Fruit fly (Drosophila melanogaster) whole organism, embryonic: ENCODE data around the gene Awh.
A peak's percentile ranks its signal among the peaks of the same experiment; 100 is the strongest.

Experiments used
- Atf3 ChIP-seq: fragments of 200-800 bp; sonication (Bioruptor generic); optimal IDR thresholded peaks from 3 replicates; lab custom pipeline; 2016; ENCODE audit warnings: missing biosample characterization, missing genetic modification characterization
- Atf6 ChIP-seq: fragments of 200-800 bp; sonication (Bioruptor generic); IDR thresholded peaks from 2 replicates; pipeline ENCODE4 v1.3.6; 2022; ENCODE audit warnings: missing biosample characterization, missing genetic modification characterization
- BEAF-32 ChIP-seq: fragments of 200-800 bp; sonication (Bioruptor generic); optimal IDR thresholded peaks from 3 replicates; lab custom pipeline; 2017; ENCODE audit warnings: missing biosample characterization, missing genetic modification characterization, mild to moderate bottlenecking, moderate library complexity, missing genetic modification reagents
- CG10267 ChIP-seq: fragments of 200-800 bp; sonication (Bioruptor generic); optimal IDR thresholded peaks from 2 replicates; lab custom pipeline; 2018; ENCODE audit warnings: missing biosample characterization, mild to moderate bottlenecking, missing genetic modification characterization, moderate library complexity
- CG11247 ChIP-seq: fragments of 200-800 bp; sonication (Bioruptor generic); IDR thresholded peaks from 2 replicates; pipeline ENCODE4 v1.3.6; 2022; ENCODE audit warnings: missing biosample characterization, missing genetic modification characterization
- CG12155 ChIP-seq: fragments of 200-800 bp; sonication (Bioruptor generic); optimal IDR thresholded peaks from 3 replicates; lab custom pipeline; 2016; ENCODE audit warnings: missing biosample characterization, missing genetic modification characterization
- CG12659 ChIP-seq: fragments of 200-800 bp; sonication (Bioruptor generic); optimal IDR thresholded peaks from 3 replicates; lab custom pipeline; 2017; ENCODE audit warnings: mild to moderate bottlenecking, missing biosample characterization, missing genetic modification reagents, missing genetic modification characterization
- CG13287 ChIP-seq: fragments of 200-800 bp; sonication (Bioruptor generic); IDR thresholded peaks from 2 replicates; pipeline ENCODE4 v1.3.6; 2022; ENCODE audit warnings: missing biosample characterization, missing genetic modification characterization; ENCODE audit not compliant: partially characterized antibody
- CG14710 ChIP-seq: fragments of 200-800 bp; sonication (Bioruptor generic); optimal IDR thresholded peaks from 3 replicates; lab custom pipeline; 2019; ENCODE audit warnings: missing biosample characterization, mild to moderate bottlenecking, missing genetic modification characterization, moderate library complexity
- CG14965 ChIP-seq: fragments of 200-800 bp; sonication (Bioruptor generic); optimal IDR thresholded peaks from 2 replicates; lab custom pipeline; 2016; ENCODE audit warnings: missing biosample characterization, missing genetic modification characterization, borderline replicate concordance
- CG15073 ChIP-seq: fragments of 200-800 bp; sonication (Bioruptor generic); optimal IDR thresholded peaks from 2 replicates; lab custom pipeline; 2016; ENCODE audit warnings: missing biosample characterization, missing genetic modification characterization
- CG17829 ChIP-seq: fragments of 200-800 bp; optimal IDR thresholded peaks from 2 replicates; lab custom pipeline; 2019; ENCODE audit warnings: missing biosample characterization, mild to moderate bottlenecking, missing genetic modification characterization, moderate library complexity
- CG18262 ChIP-seq: fragments of 200-800 bp; optimal IDR thresholded peaks from 3 replicates; lab custom pipeline; 2019; ENCODE audit warnings: missing biosample characterization, mild to moderate bottlenecking, missing genetic modification characterization, moderate library complexity
- CG18619 ChIP-seq: fragments of 200-800 bp; sonication (Bioruptor generic); optimal IDR thresholded peaks from 3 replicates; lab custom pipeline; 2017; ENCODE audit warnings: missing biosample characterization, mild to moderate bottlenecking, missing genetic modification characterization
- CG2202 ChIP-seq: fragments of 200-800 bp; sonication (Bioruptor generic); optimal IDR thresholded peaks from 2 replicates; lab custom pipeline; 2018; ENCODE audit warnings: missing biosample characterization, mild to moderate bottlenecking, missing genetic modification characterization
- CG2678 ChIP-seq: fragments of 200-800 bp; sonication (Bioruptor generic); optimal IDR thresholded peaks from 3 replicates; lab custom pipeline; 2019; ENCODE audit warnings: missing biosample characterization, mild to moderate bottlenecking, missing genetic modification characterization, moderate library complexity
- CG2875 ChIP-seq: fragments of 200-800 bp; sonication (Bioruptor generic); optimal IDR thresholded peaks from 2 replicates; lab custom pipeline; 2017; ENCODE audit warnings: missing biosample characterization, mild to moderate bottlenecking, missing genetic modification characterization, missing genetic modification reagents
- CG31365 ChIP-seq: fragments of 200-800 bp; sonication (Bioruptor generic); optimal IDR thresholded peaks from 2 replicates; lab custom pipeline; 2018; ENCODE audit warnings: missing biosample characterization, mild to moderate bottlenecking, missing genetic modification characterization
- CG6765 ChIP-seq: fragments of 200-800 bp; sonication (Bioruptor generic); optimal IDR thresholded peaks from 3 replicates; lab custom pipeline; 2017; ENCODE audit warnings: missing biosample characterization, mild to moderate bottlenecking, missing genetic modification characterization
- CG7372 ChIP-seq: fragments of 200-800 bp; sonication (Bioruptor generic); IDR thresholded peaks from 2 replicates; pipeline ENCODE4 v1.3.6; 2022; ENCODE audit warnings: missing biosample characterization, missing genetic modification characterization
- CG7556 ChIP-seq: fragments of 200-800 bp; sonication (Bioruptor generic); optimal IDR thresholded peaks from 2 replicates; lab custom pipeline; 2017; ENCODE audit warnings: missing biosample characterization, mild to moderate bottlenecking, missing genetic modification characterization
- CG8290 ChIP-seq, 3 experiments: fragments of 200-800 bp; sonication (Bioruptor generic); optimal IDR thresholded peaks; 2 replicates each; lab custom pipeline; 2016 to 2019; ENCODE audit warnings: missing biosample characterization in 3 of 3, missing genetic modification characterization in 3 of 3, mild to moderate bottlenecking in 2 of 3, moderate library complexity in 1 of 3
- CG9437 ChIP-seq: fragments of 200-800 bp; sonication (Bioruptor generic); optimal IDR thresholded peaks from 2 replicates; lab custom pipeline; 2018; ENCODE audit warnings: missing biosample characterization, mild to moderate bottlenecking, missing genetic modification characterization
- CG9817 ChIP-seq: fragments of 200-800 bp; sonication (Bioruptor generic); optimal IDR thresholded peaks from 2 replicates; lab custom pipeline; 2018; ENCODE audit warnings: missing biosample characterization, mild to moderate bottlenecking, missing genetic modification characterization, moderate library complexity
- Dll ChIP-seq: fragments of 200-800 bp; sonication (Bioruptor generic); IDR thresholded peaks from 4 replicates; pipeline ENCODE4 v1.3.6; 2022; ENCODE audit warnings: missing biosample characterization, missing genetic modification characterization; ENCODE audit not compliant: partially characterized antibody
- Fer3 ChIP-seq: fragments of 200-800 bp; sonication (Bioruptor generic); optimal IDR thresholded peaks from 2 replicates; lab custom pipeline; 2018; ENCODE audit warnings: missing biosample characterization, mild to moderate bottlenecking, missing genetic modification characterization, moderate library complexity
- HLH3B ChIP-seq: fragments of 200-800 bp; sonication (Bioruptor generic); IDR thresholded peaks from 2 replicates; pipeline ENCODE4 v1.3.6; 2022; ENCODE audit warnings: missing biosample characterization, missing genetic modification characterization
- Hand ChIP-seq: fragments of 200-800 bp; sonication (Bioruptor generic); optimal IDR thresholded peaks from 2 replicates; lab custom pipeline; 2017; ENCODE audit warnings: mild to moderate bottlenecking, missing biosample characterization, missing genetic modification reagents, missing genetic modification characterization
- Hr78 ChIP-seq, 2 experiments: fragments of 200-800 bp in 1 of 2; fragments of >200 bp in 1 of 2; sonication (Bioruptor generic) in 1 of 2; optimal IDR thresholded peaks; 2 replicates each; lab custom pipeline; 2017 to 2019; ENCODE audit warnings: missing biosample characterization in 2 of 2, missing genetic modification characterization in 2 of 2, mild to moderate bottlenecking in 1 of 2, moderate library complexity in 1 of 2
- Max ChIP-seq: fragments of 200-800 bp; sonication (Bioruptor generic); optimal IDR thresholded peaks from 2 replicates; lab custom pipeline; 2016; ENCODE audit warnings: missing biosample characterization, mild to moderate bottlenecking, missing genetic modification characterization
- Oli ChIP-seq: fragments of 200-800 bp; sonication (Bioruptor generic); optimal IDR thresholded peaks from 2 replicates; lab custom pipeline; 2018; ENCODE audit warnings: missing biosample characterization, mild to moderate bottlenecking, missing genetic modification characterization, moderate library complexity
- Ptx1 ChIP-seq: fragments of 200-800 bp; sonication (Bioruptor generic); IDR thresholded peaks from 2 replicates; pipeline ENCODE4 v1.3.6; 2022; ENCODE audit warnings: missing biosample characterization, missing genetic modification characterization
- Scr ChIP-seq: fragments of 200-800 bp; sonication (Bioruptor generic); IDR thresholded peaks from 2 replicates; pipeline ENCODE4 v1.3.6; 2022; ENCODE audit warnings: missing biosample characterization, missing genetic modification characterization; ENCODE audit not compliant: partially characterized antibody
- Taf1 ChIP-seq: fragments of 200-800 bp; sonication (Bioruptor generic); IDR thresholded peaks from 2 replicates; pipeline ENCODE4 v1.3.6; 2022; ENCODE audit warnings: missing biosample characterization, missing genetic modification characterization
- ato ChIP-seq: fragments of 200-800 bp; sonication (Bioruptor generic); IDR thresholded peaks from 2 replicates; pipeline ENCODE4 v1.3.6; 2022; ENCODE audit warnings: missing biosample characterization, missing genetic modification characterization; ENCODE audit not compliant: partially characterized antibody
- bab2 ChIP-seq: fragments of 200-800 bp; sonication (Bioruptor generic); optimal IDR thresholded peaks from 2 replicates; lab custom pipeline; 2016; ENCODE audit warnings: missing biosample characterization, missing genetic modification characterization
- br ChIP-seq: fragments of >200 bp; optimal IDR thresholded peaks from 2 replicates; lab custom pipeline; 2017
- chinmo ChIP-seq: fragments of 200-800 bp; sonication (Bioruptor generic); IDR thresholded peaks from 4 replicates; pipeline ENCODE4 v1.3.6; 2022; ENCODE audit warnings: missing biosample characterization, missing genetic modification characterization; ENCODE audit not compliant: partially characterized antibody
- fu2 ChIP-seq: fragments of 200-800 bp; sonication (Bioruptor generic); optimal IDR thresholded peaks from 2 replicates; lab custom pipeline; 2016; ENCODE audit warnings: missing biosample characterization, missing genetic modification characterization
- gcm ChIP-seq: fragments of 200-800 bp; sonication (Bioruptor generic); optimal IDR thresholded peaks from 2 replicates; lab custom pipeline; 2019; ENCODE audit warnings: missing biosample characterization, mild to moderate bottlenecking, missing genetic modification characterization, moderate library complexity
- insv ChIP-seq, 2 experiments: fragments of 200-800 bp; sonication (Bioruptor generic); optimal IDR thresholded peaks; 3 replicates each; lab custom pipeline; 2016 to 2018; ENCODE audit warnings: missing biosample characterization in 2 of 2, missing genetic modification characterization in 2 of 2
- lilli ChIP-seq: fragments of 200-800 bp; sonication (Bioruptor generic); optimal IDR thresholded peaks from 3 replicates; lab custom pipeline; 2016; ENCODE audit warnings: missing biosample characterization, missing genetic modification characterization
- lov ChIP-seq, 2 experiments: fragments of 200-800 bp in 1 of 2; fragments of >200 bp in 1 of 2; sonication (Bioruptor generic) in 1 of 2; IDR thresholded peaks in 1 of 2; optimal IDR thresholded peaks in 1 of 2; 2 replicates in 1 of 2; 3 replicates in 1 of 2; pipeline versions ENCODE4 v1.3.6 to Lab custom; 2017 to 2022; ENCODE audit warnings: missing biosample characterization in 1 of 2, missing genetic modification characterization in 1 of 2
- pan ChIP-seq, 4 experiments: fragments of >200 bp in 3 of 4; fragments of 200-800 bp in 1 of 4; sonication (Bioruptor generic) in 1 of 4; optimal IDR thresholded peaks in 3 of 4; IDR thresholded peaks in 1 of 4; 2 replicates each; pipeline versions ENCODE4 v1.3.6 to Lab custom; 2017 to 2022; ENCODE audit warnings: missing biosample characterization in 2 of 4, missing genetic modification characterization in 2 of 4, mixed read lengths in 1 of 4
- row ChIP-seq: fragments of 200-800 bp; sonication (Bioruptor generic); IDR thresholded peaks from 3 replicates; pipeline ENCODE4 v1.3.6; 2022; ENCODE audit warnings: missing biosample characterization, missing genetic modification characterization
- sna ChIP-seq: fragments of 200-800 bp; sonication (Bioruptor generic); IDR thresholded peaks from 2 replicates; pipeline ENCODE4 v1.3.6; 2022; ENCODE audit warnings: missing biosample characterization, missing genetic modification characterization; ENCODE audit not compliant: partially characterized antibody
- tap ChIP-seq: fragments of 200-800 bp; optimal IDR thresholded peaks from 3 replicates; lab custom pipeline; 2019; ENCODE audit warnings: missing biosample characterization, mild to moderate bottlenecking, missing genetic modification characterization, moderate library complexity
- zf30C ChIP-seq: fragments of 200-800 bp; sonication (Bioruptor generic); optimal IDR thresholded peaks from 3 replicates; lab custom pipeline; 2018; ENCODE audit warnings: missing biosample characterization, mild to moderate bottlenecking, missing genetic modification characterization

Gene Awh

DNA sequence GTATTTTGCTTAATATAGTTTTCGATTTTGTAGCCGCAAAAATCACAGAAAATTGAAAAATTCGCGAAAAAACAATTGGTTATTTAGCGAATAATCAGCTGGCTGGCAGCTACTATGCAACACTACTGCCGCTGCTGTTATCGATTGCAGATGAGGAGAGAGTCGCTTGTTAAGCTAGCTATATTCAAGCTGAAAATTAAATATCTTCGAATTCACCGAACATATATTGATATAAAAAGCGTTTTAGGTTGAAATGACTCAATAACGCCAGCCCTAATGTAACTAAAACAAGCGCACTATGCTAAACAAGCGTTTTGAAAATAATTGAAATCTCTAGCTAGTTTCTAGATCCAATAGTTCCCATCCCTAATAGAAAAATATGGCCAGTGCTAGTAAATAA is 39.7 kb upstream of the Awh start, which contains the start of the genes CG32264, ntc and IntS10 (continued):
- no peak for TF ChIP-seq CG2875 (GFP tag; lab: Kevin White, UChicago)
- TF ChIP-seq CG18619 (GFP tag; lab: Kevin White, UChicago): peak; percentile 59
- TF ChIP-seq CG14965 (GFP tag; lab: Kevin White, UChicago): no peak
- no peak for TF ChIP-seq chinmo (GFP tag; lab: Robert Waterston, UW)
- TF ChIP-seq ato (GFP tag; lab: Robert Waterston, UW): 0 out of 2 replicates have a peak, but pooled peaks have one; percentile 33
- no peak for TF ChIP-seq tap
- TF ChIP-seq Hr78 (GFP tag; optimal IDR thresholded peaks at IDR 0.05; lab: Kevin White, UChicago): no peak
- TF ChIP-seq CG10267: peak; percentile 97
- peak; percentile 75 for TF ChIP-seq BEAF-32 (GFP tag; lab: Kevin White, UChicago)
- TF ChIP-seq CG7372: 0 out of 2 replicates have a peak, but pooled peaks have one; percentile 41
- peak; percentile 64; the same call in 1 of the 2 replicates for TF ChIP-seq Ptx1
- TF ChIP-seq lilli (GFP tag; lab: Kevin White, UChicago): peak; percentile 86
- TF ChIP-seq CG12659 (GFP tag; lab: Kevin White, UChicago): peak; percentile 85
- peak; percentile 94 for TF ChIP-seq row
- peak; percentile 69 for TF ChIP-seq sna (GFP tag; lab: Robert Waterston, UW)
- peak; percentile 47 for TF ChIP-seq CG7556 (GFP tag; lab: Kevin White, UChicago)
- peak; percentile 61 for TF ChIP-seq CG17829 (tag; lab: Kevin White, UChicago)
- peak; percentile 44; the same call in 1 of the 2 replicates for TF ChIP-seq Atf6
- TF ChIP-seq CG11247 (GFP tag; lab: Robert Waterston, UW): no peak; the same call in 1 of the 2 replicates
- TF ChIP-seq CG2678 (tag; lab: Kevin White, UChicago): peak; percentile 76
- TF ChIP-seq CG2202 (tag; lab: Kevin White, UChicago): no peak
- TF ChIP-seq gcm: no peak
- TF ChIP-seq insv (GFP tag; optimal IDR thresholded peaks at IDR 0.05; lab: Kevin White, UChicago): peak in 1 of 2 experiments; percentile 54
- TF ChIP-seq CG14710 (tag; lab: Kevin White, UChicago): peak; percentile 68
- TF ChIP-seq CG15073: no peak
- no peak for TF ChIP-seq zf30C

DNA sequence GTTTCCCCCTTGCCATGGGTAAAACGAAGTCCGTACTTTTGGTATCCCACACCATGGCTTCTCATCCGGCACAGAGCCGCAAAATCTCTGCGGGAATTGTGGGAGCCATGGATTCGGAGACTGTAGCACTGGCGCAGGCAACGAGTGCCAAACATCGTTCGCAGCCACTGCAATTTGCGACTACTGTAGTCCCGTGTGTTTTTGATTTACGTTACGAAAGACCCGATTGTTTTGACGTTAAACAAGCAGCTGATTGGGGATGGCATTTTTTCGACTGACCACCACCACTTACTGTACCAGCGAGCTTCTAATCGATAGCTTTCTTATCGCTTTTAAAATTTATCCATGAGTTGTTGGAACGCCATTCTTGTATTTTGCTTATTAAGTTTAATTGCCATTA is 36.1 kb upstream of the Awh start, which contains the start of gene CG32262:
CG32262 (minus strand) TSS at position 254 of the 400 bp plus-strand sequence.
- TF ChIP-seq CG12155 (GFP tag; lab: Kevin White, UChicago) (no peak), CG8290 (GFP tag; optimal IDR thresholded peaks at IDR 0.05; lab: Kevin White, UChicago) (no peak), CG8290 (tag; optimal IDR thresholded peaks at IDR 0.05; lab: Kevin White, UChicago) (peak in 1 of 2 experiments; percentile 39), bab2 (no peak), Hand (GFP tag; lab: Kevin White, UChicago) (no peak), Scr (GFP tag; lab: Robert Waterston, UW) (peak; percentile 61), Dll (GFP tag; lab: Robert Waterston, UW) (peak; percentile 70), CG6765 (GFP tag; lab: Kevin White, UChicago) (no peak), CG14710 (tag; lab: Kevin White, UChicago) (no peak), CG9817 (tag; lab: Kevin White, UChicago) (no peak), br (lab: Kevin White, UChicago) (no peak), CG13287 (GFP tag; lab: Robert Waterston, UW) (peak; percentile 80), CG31365 (tag; lab: Kevin White, UChicago) (no peak), CG2202 (tag; lab: Kevin White, UChicago) (no peak), pan (optimal IDR thresholded peaks at IDR 0.05; lab: Kevin White, UChicago) (no peak), pan (GFP tag; optimal IDR thresholded peaks at IDR 0.05 in 1 of 2, IDR thresholded peaks at IDR 0.05 in 1 of 2) (no peak), Fer3 (tag; lab: Kevin White, UChicago) (no peak), Max (GFP tag; lab: Kevin White, UChicago) (no peak), CG18262 (tag; lab: Kevin White, UChicago) (no peak), fu2 (GFP tag; lab: Kevin White, UChicago) (no peak), Oli (no peak), CG9437 (GFP tag; lab: Kevin White, UChicago) (peak; percentile 99), lov (optimal IDR thresholded peaks at IDR 0.05; lab: Kevin White, UChicago) (no peak), lov (GFP tag; IDR thresholded peaks at IDR 0.05; lab: Robert Waterston, UW) (no peak), Atf3 (GFP tag; lab: Kevin White, UChicago) (no peak), Taf1 (no peak), HLH3B (GFP tag; lab: Robert Waterston, UW) (no peak)
